Fruit fly (Drosophila melanogaster) whole organism, embryonic: Measurements from ENCODE around the gene aph-1.
A peak's percentile ranks its signal among the peaks of the same experiment; 100 is the strongest.

Experiments
- Awh ChIP-seq: fragments of 200-800 bp; sonication (Bioruptor generic); IDR thresholded peaks from 2 replicates; pipeline ENCODE4, ENCODE4 v1.3.6; 2022; ENCODE audit warnings: missing biosample characterization, missing genetic modification characterization
- CG10274 ChIP-seq: fragments of 200-800 bp; sonication (Bioruptor generic); optimal IDR thresholded peaks from 3 replicates; lab custom pipeline; 2017; ENCODE audit warnings: missing biosample characterization, mild to moderate bottlenecking, missing genetic modification characterization
- CG10565 ChIP-seq: fragments of 200-800 bp; sonication (Bioruptor generic); optimal IDR thresholded peaks from 3 replicates; lab custom pipeline; 2016; ENCODE audit warnings: missing biosample characterization, mild to moderate bottlenecking, missing genetic modification characterization
- CG14050 ChIP-seq: fragments of 200-800 bp; sonication (Bioruptor generic); IDR thresholded peaks from 3 replicates; pipeline ENCODE4 v1.3.6; 2022; ENCODE audit warnings: missing biosample characterization, missing genetic modification characterization
- CG15269 ChIP-seq: fragments of 200-800 bp; sonication (Bioruptor generic); optimal IDR thresholded peaks from 2 replicates; lab custom pipeline; 2018; ENCODE audit warnings: missing biosample characterization, mild to moderate bottlenecking, missing genetic modification characterization, moderate library complexity
- CG16863 ChIP-seq: fragments of 200-800 bp; sonication (Bioruptor generic); optimal IDR thresholded peaks from 3 replicates; lab custom pipeline; 2016; ENCODE audit warnings: missing biosample characterization, missing genetic modification characterization
- CG18262 ChIP-seq: fragments of 200-800 bp; optimal IDR thresholded peaks from 3 replicates; lab custom pipeline; 2019; ENCODE audit warnings: missing biosample characterization, mild to moderate bottlenecking, missing genetic modification characterization, moderate library complexity
- CG18599 ChIP-seq: fragments of 200-800 bp; sonication (Bioruptor generic); optimal IDR thresholded peaks from 3 replicates; lab custom pipeline; 2017; ENCODE audit warnings: missing biosample characterization, missing genetic modification characterization, mild to moderate bottlenecking, moderate library complexity, missing genetic modification reagents
- CG2116 ChIP-seq: fragments of 200-800 bp; sonication (Bioruptor generic); optimal IDR thresholded peaks from 3 replicates; lab custom pipeline; 2018; ENCODE audit warnings: missing biosample characterization, mild to moderate bottlenecking, missing genetic modification characterization
- CG2875 ChIP-seq: fragments of 200-800 bp; sonication (Bioruptor generic); optimal IDR thresholded peaks from 2 replicates; lab custom pipeline; 2017; ENCODE audit warnings: missing biosample characterization, mild to moderate bottlenecking, missing genetic modification characterization, missing genetic modification reagents
- CG34422 ChIP-seq: fragments of 200-800 bp; sonication (Bioruptor generic); IDR thresholded peaks from 3 replicates; pipeline ENCODE4 v1.3.6; 2022; ENCODE audit warnings: missing biosample characterization, missing genetic modification characterization
- CG4854 ChIP-seq: fragments of 200-800 bp; sonication (Bioruptor generic); optimal IDR thresholded peaks from 2 replicates; lab custom pipeline; 2016; ENCODE audit warnings: missing biosample characterization, missing genetic modification characterization, inconsistent platforms
- CG6654 ChIP-seq: fragments of 200-800 bp; sonication (Bioruptor generic); optimal IDR thresholded peaks from 2 replicates; lab custom pipeline; 2017; ENCODE audit warnings: missing biosample characterization, mild to moderate bottlenecking, missing genetic modification characterization
- CG6791 ChIP-seq: fragments of 200-800 bp; sonication (Bioruptor generic); IDR thresholded peaks from 3 replicates; pipeline ENCODE4 v1.3.6; 2022; ENCODE audit warnings: missing biosample characterization, missing genetic modification characterization; ENCODE audit not compliant: partially characterized antibody
- CG8478 ChIP-seq: fragments of >200 bp; optimal IDR thresholded peaks from 2 replicates; lab custom pipeline; 2018
- CG9215 ChIP-seq: fragments of 200-800 bp; sonication (Bioruptor generic); IDR thresholded peaks from 2 replicates; pipeline ENCODE4 v1.3.6; 2022; ENCODE audit warnings: missing biosample characterization, missing genetic modification characterization
- CG9437 ChIP-seq: fragments of 200-800 bp; sonication (Bioruptor generic); optimal IDR thresholded peaks from 2 replicates; lab custom pipeline; 2018; ENCODE audit warnings: missing biosample characterization, mild to moderate bottlenecking, missing genetic modification characterization
- CG9876 ChIP-seq: fragments of 200-800 bp; sonication (Bioruptor generic); optimal IDR thresholded peaks from 2 replicates; lab custom pipeline; 2016; ENCODE audit warnings: missing biosample characterization, missing genetic modification characterization
- CoRest ChIP-seq: fragments of 200-800 bp; sonication (Bioruptor generic); optimal IDR thresholded peaks from 3 replicates; lab custom pipeline; 2018; ENCODE audit warnings: missing biosample characterization, mild to moderate bottlenecking, missing genetic modification characterization, moderate library complexity
- Deaf1 ChIP-seq: fragments of 200-800 bp; optimal IDR thresholded peaks from 3 replicates; lab custom pipeline; 2019; ENCODE audit warnings: missing biosample characterization, mild to moderate bottlenecking, missing genetic modification characterization, moderate library complexity
- Hmx ChIP-seq: fragments of 200-800 bp; sonication (Bioruptor generic); optimal IDR thresholded peaks from 2 replicates; lab custom pipeline; 2016; ENCODE audit warnings: missing biosample characterization, missing genetic modification characterization
- Hr51 ChIP-seq, 2 experiments: fragments of 200-800 bp; sonication (Bioruptor generic); optimal IDR thresholded peaks; 2 replicates in 1 of 2; 3 replicates in 1 of 2; lab custom pipeline; 2016 to 2018; ENCODE audit warnings: missing biosample characterization in 2 of 2, missing genetic modification characterization in 2 of 2, mild to moderate bottlenecking in 1 of 2, moderate library complexity in 1 of 2
- MBD-R2 ChIP-seq: fragments of 200-800 bp; sonication (Bioruptor generic); IDR thresholded peaks from 2 replicates; pipeline ENCODE4 v1.3.6; 2022; ENCODE audit warnings: missing biosample characterization, missing genetic modification characterization
- Mad ChIP-seq: fragments of 200-800 bp; sonication (Bioruptor generic); optimal IDR thresholded peaks from 2 replicates; lab custom pipeline; 2016; ENCODE audit warnings: missing biosample characterization, missing genetic modification characterization
- Med ChIP-seq: fragments of 200-800 bp; sonication (Bioruptor generic); peaks from one replicate; lab custom pipeline; 2016; ENCODE audit warnings: missing biosample characterization, missing genetic modification characterization, mild to moderate bottlenecking, inconsistent platforms, moderate library complexity
- Nf-YA ChIP-seq: fragments of 200-800 bp; sonication (Bioruptor generic); IDR thresholded peaks from 2 replicates; pipeline ENCODE4 v1.3.6; 2022; ENCODE audit warnings: missing biosample characterization, missing genetic modification characterization
- Ravus ChIP-seq: fragments of 200-800 bp; sonication (Bioruptor generic); IDR thresholded peaks from 2 replicates; pipeline ENCODE4 v1.3.6; 2022; ENCODE audit warnings: missing biosample characterization, missing genetic modification characterization
- Rfx ChIP-seq: fragments of 200-800 bp; sonication (Bioruptor generic); IDR thresholded peaks from 2 replicates; pipeline ENCODE4 v1.3.6; 2022; ENCODE audit warnings: missing biosample characterization, missing genetic modification characterization
- ase ChIP-seq: fragments of 200-800 bp; sonication (Bioruptor generic); IDR thresholded peaks from 3 replicates; pipeline ENCODE4 v1.3.6; 2022; ENCODE audit warnings: missing biosample characterization, missing genetic modification characterization
- az2 ChIP-seq: fragments of 200-800 bp; sonication (Bioruptor generic); optimal IDR thresholded peaks from 3 replicates; lab custom pipeline; 2016; ENCODE audit warnings: missing biosample characterization, missing genetic modification characterization
- br ChIP-seq: fragments of >200 bp; optimal IDR thresholded peaks from 2 replicates; lab custom pipeline; 2017
- cad ChIP-seq: fragments of >200 bp; optimal IDR thresholded peaks from 2 replicates; lab custom pipeline; 2017; ENCODE audit warnings: missing biosample characterization, missing genetic modification characterization
- chn ChIP-seq: fragments of 200-800 bp; sonication (Bioruptor generic); optimal IDR thresholded peaks from 2 replicates; lab custom pipeline; 2016; ENCODE audit warnings: missing biosample characterization, missing genetic modification characterization
- crol ChIP-seq: fragments of 200-800 bp; sonication (Bioruptor generic); IDR thresholded peaks from 2 replicates; pipeline ENCODE4 v1.3.6; 2022; ENCODE audit warnings: missing biosample characterization, missing genetic modification characterization
- crp ChIP-seq, 2 experiments: fragments of 200-800 bp; sonication (Bioruptor generic); optimal IDR thresholded peaks; 2 replicates in 1 of 2; 3 replicates in 1 of 2; lab custom pipeline; 2017; ENCODE audit warnings: missing biosample characterization in 2 of 2, missing genetic modification characterization in 2 of 2, mild to moderate bottlenecking in 1 of 2, moderate library complexity in 1 of 2
- cwo ChIP-seq: fragments of 200-800 bp; sonication (Bioruptor generic); optimal IDR thresholded peaks from 3 replicates; lab custom pipeline; 2017; ENCODE audit warnings: missing biosample characterization, missing genetic modification characterization, mild to moderate bottlenecking, moderate library complexity, missing genetic modification reagents
- dysf ChIP-seq: fragments of 200-800 bp; sonication (Bioruptor generic); IDR thresholded peaks from 3 replicates; pipeline ENCODE4 v1.3.6; 2022; ENCODE audit warnings: missing biosample characterization, missing genetic modification characterization
- ems ChIP-seq: fragments of 200-800 bp; sonication (Bioruptor generic); optimal IDR thresholded peaks from 3 replicates; lab custom pipeline; 2016; ENCODE audit warnings: missing biosample characterization, missing genetic modification characterization
- eyg ChIP-seq: fragments of 200-800 bp; sonication (Bioruptor generic); optimal IDR thresholded peaks from 3 replicates; lab custom pipeline; 2016; ENCODE audit warnings: missing biosample characterization, missing genetic modification characterization
- fd3F ChIP-seq: fragments of 200-800 bp; sonication (Bioruptor generic); optimal IDR thresholded peaks from 2 replicates; lab custom pipeline; 2018; ENCODE audit warnings: missing biosample characterization, mild to moderate bottlenecking, missing genetic modification characterization, moderate library complexity
- gro ChIP-seq: fragments of 200-800 bp; sonication (Bioruptor generic); optimal IDR thresholded peaks from 2 replicates; lab custom pipeline; 2016; ENCODE audit warnings: missing biosample characterization, missing genetic modification characterization
- ham ChIP-seq: fragments of 200-800 bp; sonication (Bioruptor generic); IDR thresholded peaks from 2 replicates; pipeline ENCODE4 v1.3.6; 2022; ENCODE audit warnings: missing biosample characterization, missing genetic modification characterization
- her ChIP-seq: fragments of 200-800 bp; sonication (Bioruptor generic); optimal IDR thresholded peaks from 2 replicates; lab custom pipeline; 2016; ENCODE audit warnings: missing biosample characterization, missing genetic modification characterization
- ind ChIP-seq: fragments of 200-800 bp; sonication (Bioruptor generic); optimal IDR thresholded peaks from 3 replicates; lab custom pipeline; 2016; ENCODE audit warnings: missing biosample characterization, missing genetic modification characterization
- klu ChIP-seq: fragments of 200-800 bp; sonication (Bioruptor generic); IDR thresholded peaks from 2 replicates; pipeline ENCODE4 v1.3.6; 2022; ENCODE audit warnings: missing biosample characterization, missing genetic modification characterization
- lola ChIP-seq, 3 experiments: fragments of >200 bp in 2 of 3; fragments of 200-800 bp in 1 of 3; sonication (Bioruptor generic) in 1 of 3; optimal IDR thresholded peaks; 2 replicates each; lab custom pipeline; 2017 to 2019; ENCODE audit warnings: missing biosample characterization in 3 of 3, missing genetic modification characterization in 3 of 3, mild to moderate bottlenecking in 1 of 3, moderate library complexity in 1 of 3
- mam ChIP-seq: fragments of 200-800 bp; sonication (Bioruptor generic); optimal IDR thresholded peaks from 3 replicates; lab custom pipeline; 2016; ENCODE audit warnings: missing biosample characterization, missing genetic modification characterization
- pum ChIP-seq: fragments of 200-800 bp; sonication (Bioruptor generic); optimal IDR thresholded peaks from 2 replicates; lab custom pipeline; 2016; ENCODE audit warnings: missing biosample characterization, missing genetic modification characterization
- tin ChIP-seq: fragments of 200-800 bp; sonication (Bioruptor generic); optimal IDR thresholded peaks from 3 replicates; lab custom pipeline; 2016; ENCODE audit warnings: missing biosample characterization, missing genetic modification characterization
- trh ChIP-seq: fragments of 200-800 bp; sonication (Bioruptor generic); optimal IDR thresholded peaks from 2 replicates; lab custom pipeline; 2016; ENCODE audit warnings: missing biosample characterization, missing genetic modification characterization
- unpg ChIP-seq: fragments of 200-800 bp; sonication (Bioruptor generic); optimal IDR thresholded peaks from 3 replicates; lab custom pipeline; 2018; ENCODE audit warnings: missing biosample characterization, mild to moderate bottlenecking, missing genetic modification characterization, moderate library complexity
- zf30C ChIP-seq: fragments of 200-800 bp; sonication (Bioruptor generic); optimal IDR thresholded peaks from 3 replicates; lab custom pipeline; 2018; ENCODE audit warnings: missing biosample characterization, mild to moderate bottlenecking, missing genetic modification characterization

Gene aph-1

dm6 chr2L:2799909-2800478 lies 34.0 kb downstream of the aph-1 start, which contains the start of gene Syt1:
Gene Syt1, minus strand, starts transcription at chr2L:2799979.
- TF ChIP-seq CG8478 (lab: Kevin White, UChicago) (no peak), Rfx (no peak), lola (GFP tag; optimal IDR thresholded peaks at IDR 0.05; lab: Kevin White, UChicago) (no peak), her (GFP tag; lab: Kevin White, UChicago) (no peak), CG18599 (GFP tag; lab: Kevin White, UChicago) (peak; percentile 33), ind (GFP tag; lab: Kevin White, UChicago) (no peak), pum (GFP tag; lab: Kevin White, UChicago) (no peak), CoRest (no peak), CG14050 (no peak), CG34422 (GFP tag; lab: Robert Waterston, UW) (no peak), Hr51 (GFP tag; optimal IDR thresholded peaks at IDR 0.05; lab: Kevin White, UChicago) (no peak), klu (GFP tag; lab: Robert Waterston, UW) (no peak), CG10274 (peak; percentile 84), gro (GFP tag; lab: Kevin White, UChicago) (peak; percentile 22), tin (GFP tag; lab: Kevin White, UChicago) (no peak), ase (GFP tag; lab: Robert Waterston, UW) (0 out of 3 replicates have a peak, but pooled peaks have one; percentile 18), Med (GFP tag; lab: Kevin White, UChicago) (peak; percentile 40), ham (GFP tag; lab: Robert Waterston, UW) (no peak), CG2875 (no peak), CG16863 (GFP tag; lab: Kevin White, UChicago) (no peak), CG6654 (no peak), CG9437 (GFP tag; lab: Kevin White, UChicago) (no peak), crol (peak; percentile 86), Nf-YA (GFP tag; lab: Robert Waterston, UW) (no peak), crp (GFP tag; optimal IDR thresholded peaks at IDR 0.05; lab: Kevin White, UChicago) (peak in 1 of 2 experiments; percentile 46), CG4854 (no peak), az2 (GFP tag; lab: Kevin White, UChicago) (no peak), CG18262 (tag; lab: Kevin White, UChicago) (no peak), Deaf1 (tag; lab: Kevin White, UChicago) (peak; percentile 20), Hmx (GFP tag; lab: Kevin White, UChicago) (no peak), CG6791 (GFP tag; lab: Robert Waterston, UW) (no peak), CG9215 (no peak), trh (GFP tag; lab: Kevin White, UChicago) (no peak), dysf (GFP tag; lab: Robert Waterston, UW) (peak; percentile 42; the same call in 1 of the 3 replicates), CG15269 (tag; lab: Kevin White, UChicago) (no peak), MBD-R2 (GFP tag; lab: Robert Waterston, UW) (no peak), CG9876 (no peak), Mad (GFP tag; lab: Kevin White, UChicago) (no peak), fd3F (GFP tag; lab: Kevin White, UChicago) (no peak), br (no peak), Ravus (GFP tag; lab: Robert Waterston, UW) (no peak), chn (GFP tag; lab: Kevin White, UChicago) (no peak), Awh (GFP tag; lab: Robert Waterston, UW) (no peak), eyg (GFP tag; lab: Kevin White, UChicago) (no peak), zf30C (GFP tag; lab: Kevin White, UChicago) (no peak), CG2116 (GFP tag; lab: Kevin White, UChicago) (no peak), ems (GFP tag; lab: Kevin White, UChicago) (no peak), CG10565 (no peak), mam (no peak), cwo (GFP tag; lab: Kevin White, UChicago) (no peak), cad (GFP tag; lab: Kevin White, UChicago) (no peak), unpg (GFP tag; lab: Kevin White, UChicago) (no peak)
